Fruit fly (Drosophila melanogaster) whole organism, embryonic: Measurements from ENCODE around the gene CG13117.

Source experiments
- Adf1 ChIP-seq: fragments of 200-800 bp; sonication (Bioruptor generic); IDR thresholded peaks from 2 replicates; pipeline ENCODE4 v1.3.6; 2022; ENCODE audit warnings: missing biosample characterization, missing genetic modification characterization
- Aef1 ChIP-seq: fragments of 200-800 bp; sonication (Bioruptor generic); IDR thresholded peaks from 3 replicates; pipeline ENCODE4 v1.3.6; 2022; ENCODE audit warnings: missing biosample characterization, missing genetic modification characterization
- Atf-2 ChIP-seq: fragments of 200-800 bp; sonication (Bioruptor generic); optimal IDR thresholded peaks from 2 replicates; lab custom pipeline; 2016; ENCODE audit warnings: missing biosample characterization, missing genetic modification characterization
- Bdp1 ChIP-seq: fragments of 200-800 bp; sonication (Bioruptor generic); optimal IDR thresholded peaks from 3 replicates; lab custom pipeline; 2016; ENCODE audit warnings: missing biosample characterization, missing genetic modification characterization
- CG10147 ChIP-seq: fragments of 200-800 bp; sonication (Bioruptor generic); optimal IDR thresholded peaks from 2 replicates; lab custom pipeline; 2019; ENCODE audit warnings: missing biosample characterization, mild to moderate bottlenecking, missing genetic modification characterization, moderate library complexity
- CG10543 ChIP-seq: fragments of 200-800 bp; sonication (Bioruptor generic); optimal IDR thresholded peaks from 3 replicates; lab custom pipeline; 2017; ENCODE audit warnings: missing biosample characterization, mild to moderate bottlenecking, missing genetic modification characterization, moderate library complexity
- CG12155 ChIP-seq: fragments of 200-800 bp; sonication (Bioruptor generic); optimal IDR thresholded peaks from 3 replicates; lab custom pipeline; 2016; ENCODE audit warnings: missing biosample characterization, missing genetic modification characterization
- CG13287 ChIP-seq: fragments of 200-800 bp; sonication (Bioruptor generic); IDR thresholded peaks from 2 replicates; pipeline ENCODE4 v1.3.6; 2022; ENCODE audit warnings: missing biosample characterization, missing genetic modification characterization; ENCODE audit not compliant: partially characterized antibody
- CG14667 ChIP-seq: fragments of 200-800 bp; sonication (Bioruptor generic); IDR thresholded peaks from 2 replicates; pipeline ENCODE4 v1.3.6; 2022; ENCODE audit warnings: missing biosample characterization, missing genetic modification characterization
- CG16863 ChIP-seq: fragments of 200-800 bp; sonication (Bioruptor generic); optimal IDR thresholded peaks from 3 replicates; lab custom pipeline; 2016; ENCODE audit warnings: missing biosample characterization, missing genetic modification characterization
- CG3726 ChIP-seq: fragments of 200-800 bp; sonication (Bioruptor generic); IDR thresholded peaks from 3 replicates; pipeline ENCODE4, ENCODE4 v1.3.6; 2022; ENCODE audit warnings: missing biosample characterization, missing genetic modification characterization
- CG42726 ChIP-seq: fragments of 200-800 bp; sonication (Bioruptor generic); IDR thresholded peaks from 2 replicates; pipeline ENCODE4 v1.3.6; 2022; ENCODE audit warnings: missing biosample characterization, missing genetic modification characterization; ENCODE audit not compliant: partially characterized antibody
- CG4424 ChIP-seq: fragments of 200-800 bp; sonication (Bioruptor generic); optimal IDR thresholded peaks from 3 replicates; lab custom pipeline; 2016; ENCODE audit warnings: missing biosample characterization, missing genetic modification characterization
- CG4730 ChIP-seq: fragments of 200-800 bp; sonication (Bioruptor generic); IDR thresholded peaks from 2 replicates; pipeline ENCODE4 v1.3.6; 2022; ENCODE audit warnings: missing biosample characterization, missing genetic modification characterization
- CG6254 ChIP-seq: fragments of 200-800 bp; sonication (Bioruptor generic); optimal IDR thresholded peaks from 3 replicates; lab custom pipeline; 2017; ENCODE audit warnings: mild to moderate bottlenecking, missing biosample characterization, missing genetic modification reagents, missing genetic modification characterization
- CG7357 ChIP-seq: fragments of 200-800 bp; sonication (Bioruptor generic); IDR thresholded peaks from 3 replicates; pipeline ENCODE4 v1.3.6; 2022; ENCODE audit warnings: missing biosample characterization, missing genetic modification characterization
- CG7928 ChIP-seq: fragments of 200-800 bp; sonication (Bioruptor generic); optimal IDR thresholded peaks from 2 replicates; lab custom pipeline; 2017; ENCODE audit warnings: missing biosample characterization, mild to moderate bottlenecking, missing genetic modification characterization
- Dek ChIP-seq: fragments of 200-800 bp; sonication (Bioruptor generic); optimal IDR thresholded peaks from 3 replicates; lab custom pipeline; 2019; ENCODE audit warnings: missing biosample characterization, mild to moderate bottlenecking, missing genetic modification characterization, moderate library complexity
- Drgx ChIP-seq: fragments of 200-800 bp; sonication (Bioruptor generic); IDR thresholded peaks from 2 replicates; pipeline ENCODE4 v1.3.6; 2022; ENCODE audit warnings: missing biosample characterization, missing genetic modification characterization
- HHEX ChIP-seq: fragments of 200-800 bp; sonication (Bioruptor generic); optimal IDR thresholded peaks from 3 replicates; lab custom pipeline; 2017; ENCODE audit warnings: missing biosample characterization, mild to moderate bottlenecking, missing genetic modification characterization, missing genetic modification reagents
- Hmr ChIP-seq: fragments of 200-800 bp; sonication (Bioruptor generic); optimal IDR thresholded peaks from 3 replicates; lab custom pipeline; 2017; ENCODE audit warnings: mild to moderate bottlenecking, missing biosample characterization, missing genetic modification reagents, missing genetic modification characterization
- Kr ChIP-seq: fragments of 200-800 bp; sonication (Bioruptor generic); optimal IDR thresholded peaks from 2 replicates; lab custom pipeline; 2017; ENCODE audit warnings: missing biosample characterization, mild to moderate bottlenecking, missing genetic modification characterization
- Lhr ChIP-seq: fragments of 200-800 bp; sonication (Bioruptor generic); optimal IDR thresholded peaks from 3 replicates; lab custom pipeline; 2017; ENCODE audit warnings: mild to moderate bottlenecking, missing biosample characterization, missing genetic modification reagents, missing genetic modification characterization
- MBD-R2 ChIP-seq: fragments of 200-800 bp; sonication (Bioruptor generic); IDR thresholded peaks from 2 replicates; pipeline ENCODE4 v1.3.6; 2022; ENCODE audit warnings: missing biosample characterization, missing genetic modification characterization
- MESR4 ChIP-seq: fragments of 200-800 bp; sonication (Bioruptor generic); optimal IDR thresholded peaks from 2 replicates; lab custom pipeline; 2018; ENCODE audit warnings: missing biosample characterization, mild to moderate bottlenecking, missing genetic modification characterization, moderate library complexity
- Mrtf ChIP-seq: fragments of 200-800 bp; sonication (Bioruptor generic); IDR thresholded peaks from 3 replicates; pipeline ENCODE4 v1.3.6; 2022; ENCODE audit warnings: missing biosample characterization, missing genetic modification characterization
- Optix ChIP-seq: fragments of 200-800 bp; sonication (Bioruptor generic); IDR thresholded peaks from 3 replicates; pipeline ENCODE4 v1.3.6; 2022; ENCODE audit warnings: missing biosample characterization, missing genetic modification characterization
- Tbp ChIP-seq: fragments of >200 bp; optimal IDR thresholded peaks from 2 replicates; lab custom pipeline; 2018; ENCODE audit warnings: missing biosample characterization, missing genetic modification characterization
- ara ChIP-seq: fragments of 200-800 bp; sonication (Bioruptor generic); IDR thresholded peaks from 2 replicates; pipeline ENCODE4 v1.3.6; 2022; ENCODE audit warnings: missing biosample characterization, missing genetic modification characterization
- bcd ChIP-seq: fragments of 200-800 bp; sonication (Bioruptor generic); optimal IDR thresholded peaks from 2 replicates; lab custom pipeline; 2017; ENCODE audit warnings: missing biosample characterization, mild to moderate bottlenecking, missing genetic modification characterization
- bsh ChIP-seq, 2 experiments: fragments of 200-800 bp; sonication (Bioruptor generic); optimal IDR thresholded peaks; 2 replicates each; lab custom pipeline; 2017 to 2018; ENCODE audit warnings: mild to moderate bottlenecking in 2 of 2, missing biosample characterization in 2 of 2, missing genetic modification characterization in 2 of 2, moderate library complexity in 1 of 2
- caup ChIP-seq: fragments of 200-800 bp; sonication (Bioruptor generic); optimal IDR thresholded peaks from 3 replicates; lab custom pipeline; 2017; ENCODE audit warnings: missing biosample characterization, mild to moderate bottlenecking, missing genetic modification characterization, moderate library complexity; ENCODE audit not compliant: severe bottlenecking
- crp ChIP-seq, 2 experiments: fragments of 200-800 bp; sonication (Bioruptor generic); optimal IDR thresholded peaks; 2 replicates in 1 of 2; 3 replicates in 1 of 2; lab custom pipeline; 2017; ENCODE audit warnings: missing biosample characterization in 2 of 2, missing genetic modification characterization in 2 of 2, mild to moderate bottlenecking in 1 of 2, moderate library complexity in 1 of 2
- dmrt99B ChIP-seq: fragments of 200-800 bp; sonication (Bioruptor generic); optimal IDR thresholded peaks from 2 replicates; lab custom pipeline; 2018; ENCODE audit warnings: missing biosample characterization, mild to moderate bottlenecking, missing genetic modification characterization, moderate library complexity
- exex ChIP-seq: fragments of 200-800 bp; sonication (Bioruptor generic); optimal IDR thresholded peaks from 4 replicates; lab custom pipeline; 2018; ENCODE audit warnings: missing biosample characterization, mild to moderate bottlenecking, missing genetic modification characterization, moderate library complexity
- gem ChIP-seq: fragments of 200-800 bp; sonication (Bioruptor generic); optimal IDR thresholded peaks from 2 replicates; lab custom pipeline; 2019; ENCODE audit warnings: missing biosample characterization, mild to moderate bottlenecking, missing genetic modification characterization, moderate library complexity
- grau ChIP-seq: fragments of 200-800 bp; optimal IDR thresholded peaks from 3 replicates; lab custom pipeline; 2019; ENCODE audit warnings: missing biosample characterization, mild to moderate bottlenecking, missing genetic modification characterization, moderate library complexity
- gro ChIP-seq: fragments of 200-800 bp; sonication (Bioruptor generic); optimal IDR thresholded peaks from 2 replicates; lab custom pipeline; 2016; ENCODE audit warnings: missing biosample characterization, missing genetic modification characterization
- h ChIP-seq: fragments of >200 bp; optimal IDR thresholded peaks from 2 replicates; lab custom pipeline; 2017
- lmd ChIP-seq: fragments of 200-800 bp; sonication (Bioruptor generic); IDR thresholded peaks from 2 replicates; pipeline ENCODE4 v1.3.6; 2022; ENCODE audit warnings: missing biosample characterization, missing genetic modification characterization
- nerfin-1 ChIP-seq: fragments of 200-800 bp; sonication (Bioruptor generic); optimal IDR thresholded peaks from 3 replicates; lab custom pipeline; 2019; ENCODE audit warnings: missing biosample characterization, mild to moderate bottlenecking, missing genetic modification characterization, moderate library complexity
- oc ChIP-seq: fragments of 200-800 bp; sonication (Bioruptor generic); optimal IDR thresholded peaks from 2 replicates; lab custom pipeline; 2018; ENCODE audit warnings: missing biosample characterization, mild to moderate bottlenecking, missing genetic modification characterization, moderate library complexity
- slbo ChIP-seq: fragments of 200-800 bp; sonication (Bioruptor generic); IDR thresholded peaks from 2 replicates; pipeline ENCODE4 v1.3.6; 2022; ENCODE audit warnings: missing biosample characterization, missing genetic modification characterization
- sna ChIP-seq: fragments of 200-800 bp; sonication (Bioruptor generic); IDR thresholded peaks from 2 replicates; pipeline ENCODE4 v1.3.6; 2022; ENCODE audit warnings: missing biosample characterization, missing genetic modification characterization; ENCODE audit not compliant: partially characterized antibody
- sqz ChIP-seq: fragments of 200-800 bp; sonication (Bioruptor generic); optimal IDR thresholded peaks from 3 replicates; lab custom pipeline; 2018; ENCODE audit warnings: missing biosample characterization, mild to moderate bottlenecking, missing genetic modification characterization
- stwl ChIP-seq: fragments of 200-800 bp; sonication (Bioruptor generic); optimal IDR thresholded peaks from 3 replicates; lab custom pipeline; 2018; ENCODE audit warnings: missing biosample characterization, mild to moderate bottlenecking, missing genetic modification characterization, moderate library complexity
- tin ChIP-seq: fragments of 200-800 bp; sonication (Bioruptor generic); optimal IDR thresholded peaks from 3 replicates; lab custom pipeline; 2016; ENCODE audit warnings: missing biosample characterization, missing genetic modification characterization
- ttk ChIP-seq: fragments of 200-800 bp; sonication (Bioruptor generic); IDR thresholded peaks from 2 replicates; pipeline ENCODE4 v2.1.2; 2022; ENCODE audit warnings: missing biosample characterization, missing genetic modification characterization

The CG13117 gene

DNA sequence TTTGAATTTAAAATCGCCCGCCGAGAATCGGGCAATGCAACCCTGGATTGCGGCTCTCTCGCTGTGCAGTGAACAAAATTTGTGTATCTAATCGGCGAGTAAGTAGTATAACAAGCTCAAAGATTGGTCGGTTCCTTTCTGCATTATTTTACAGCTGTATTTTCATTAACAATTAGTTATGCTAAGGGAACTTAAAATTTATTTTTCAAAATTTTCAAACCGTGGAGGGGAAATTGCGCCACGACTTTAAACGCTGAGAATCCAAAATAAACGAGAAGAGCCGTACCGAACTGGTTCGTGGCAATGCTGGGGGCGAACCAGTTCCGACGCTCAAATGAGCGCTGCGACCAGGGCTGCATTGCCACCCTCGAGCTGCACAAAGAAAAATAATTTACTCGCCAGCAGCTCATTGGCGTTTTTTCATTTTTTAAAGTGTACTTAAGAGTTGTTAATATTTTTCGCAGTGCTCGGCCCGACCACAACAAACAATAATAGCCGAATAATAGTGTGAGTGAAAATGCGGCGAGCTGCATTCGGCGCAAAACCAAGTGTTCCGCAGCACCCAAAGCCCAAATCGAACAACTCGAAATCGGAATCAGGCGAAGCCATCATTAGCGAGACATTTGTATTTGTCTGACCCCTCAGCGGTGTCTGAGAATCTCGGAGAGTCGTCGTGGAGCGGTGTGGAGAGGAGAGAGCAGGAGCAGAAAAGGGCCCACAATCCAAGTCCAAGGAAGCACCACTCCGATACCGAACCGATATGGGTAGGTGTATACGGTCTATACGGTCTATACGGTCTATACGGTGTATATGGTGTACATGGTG is 21.8 kb downstream of the CG13117 start, which contains the start of gene zf30C (continued):
- peak; percentile 76 for TF ChIP-seq MBD-R2 (GFP tag; lab: Robert Waterston, UW)
- TF ChIP-seq caup (GFP tag; lab: Kevin White, UChicago): peak; percentile 80
- TF ChIP-seq Mrtf: peak; percentile 84
- peak; percentile 83 for TF ChIP-seq CG10543 (GFP tag; lab: Kevin White, UChicago)
- TF ChIP-seq CG4424 (GFP tag; lab: Kevin White, UChicago): peak; percentile 82
- TF ChIP-seq MESR4 (GFP tag; lab: Kevin White, UChicago): peak; percentile 66
- TF ChIP-seq CG14667 (GFP tag; lab: Robert Waterston, UW): peak; percentile 83
- TF ChIP-seq HHEX (GFP tag; lab: Kevin White, UChicago): peak; percentile 80
- TF ChIP-seq Tbp: no peak
- peak; percentile 77 for TF ChIP-seq CG4730 (GFP tag; lab: Robert Waterston, UW)
- TF ChIP-seq crp (GFP tag; optimal IDR thresholded peaks at IDR 0.05; lab: Kevin White, UChicago): peak in 1 of 2 experiments; percentile 38
- peak; percentile 56 for TF ChIP-seq CG10147 (GFP tag; lab: Kevin White, UChicago)
- peak; percentile 63; the same call in 1 of the 3 replicates for TF ChIP-seq CG7357 (GFP tag; lab: Robert Waterston, UW)
- peak; percentile 86 for TF ChIP-seq Drgx
- TF ChIP-seq exex: peak; percentile 37
- peak; percentile 91 for TF ChIP-seq Atf-2
- TF ChIP-seq CG12155 (GFP tag; lab: Kevin White, UChicago): peak; percentile 100
- TF ChIP-seq CG7928 (GFP tag; lab: Kevin White, UChicago): peak; percentile 95
- peak; percentile 84 for TF ChIP-seq Hmr (GFP tag; lab: Kevin White, UChicago)
- TF ChIP-seq h: no peak
- TF ChIP-seq Bdp1: peak; percentile 71
- TF ChIP-seq CG42726 (GFP tag; lab: Robert Waterston, UW): peak; percentile 57; the same call in 1 of the 2 replicates
- peak; percentile 72 for TF ChIP-seq grau (tag; lab: Kevin White, UChicago)
- TF ChIP-seq CG6254 (GFP tag; lab: Kevin White, UChicago): peak; percentile 59
- TF ChIP-seq ttk (GFP tag; lab: Robert Waterston, UW): peak; percentile 84
- TF ChIP-seq bcd: peak; percentile 82
- peak; percentile 42 for TF ChIP-seq oc
- peak; percentile 87 for TF ChIP-seq Aef1 (GFP tag; lab: Robert Waterston, UW)
- peak; percentile 71 for TF ChIP-seq dmrt99B (tag; lab: Kevin White, UChicago)
- peak; percentile 84 for TF ChIP-seq CG16863 (GFP tag; lab: Kevin White, UChicago)
- no peak for TF ChIP-seq Kr
- TF ChIP-seq gro (GFP tag; lab: Kevin White, UChicago): peak; percentile 75
- TF ChIP-seq tin (GFP tag; lab: Kevin White, UChicago): peak; percentile 92
- TF ChIP-seq gem: peak; percentile 85
- TF ChIP-seq slbo (GFP tag; lab: Robert Waterston, UW): peak; percentile 97
- TF ChIP-seq Lhr (GFP tag; lab: Kevin White, UChicago): peak; percentile 69
- TF ChIP-seq sqz (GFP tag; lab: Kevin White, UChicago): no peak
- peak; percentile 58 for TF ChIP-seq stwl (tag; lab: Kevin White, UChicago)
- peak; percentile 7 to 77 for TF ChIP-seq bsh (GFP tag; optimal IDR thresholded peaks at IDR 0.05; lab: Kevin White, UChicago)
- peak; percentile 83 for TF ChIP-seq Adf1 (GFP tag; lab: Robert Waterston, UW)
- peak; percentile 83 for TF ChIP-seq ara (GFP tag; lab: Robert Waterston, UW)
- no peak for TF ChIP-seq nerfin-1 (tag; lab: Kevin White, UChicago)
- TF ChIP-seq CG3726 (GFP tag; lab: Robert Waterston, UW): peak; percentile 86; the same call in 2 of the 3 replicates
- peak; percentile 80 for TF ChIP-seq Optix (GFP tag; lab: Robert Waterston, UW)
- TF ChIP-seq CG13287: peak; percentile 66
- TF ChIP-seq sna: no peak
- TF ChIP-seq lmd (GFP tag; lab: Robert Waterston, UW): peak; percentile 83
- peak; percentile 64 for TF ChIP-seq Dek
